Fruit fly (Drosophila melanogaster): Measurements from ENCODE around the gene Rga.
A peak's percentile ranks its signal among the peaks of the same experiment; 100 is the strongest.

The Rga gene

DNA sequence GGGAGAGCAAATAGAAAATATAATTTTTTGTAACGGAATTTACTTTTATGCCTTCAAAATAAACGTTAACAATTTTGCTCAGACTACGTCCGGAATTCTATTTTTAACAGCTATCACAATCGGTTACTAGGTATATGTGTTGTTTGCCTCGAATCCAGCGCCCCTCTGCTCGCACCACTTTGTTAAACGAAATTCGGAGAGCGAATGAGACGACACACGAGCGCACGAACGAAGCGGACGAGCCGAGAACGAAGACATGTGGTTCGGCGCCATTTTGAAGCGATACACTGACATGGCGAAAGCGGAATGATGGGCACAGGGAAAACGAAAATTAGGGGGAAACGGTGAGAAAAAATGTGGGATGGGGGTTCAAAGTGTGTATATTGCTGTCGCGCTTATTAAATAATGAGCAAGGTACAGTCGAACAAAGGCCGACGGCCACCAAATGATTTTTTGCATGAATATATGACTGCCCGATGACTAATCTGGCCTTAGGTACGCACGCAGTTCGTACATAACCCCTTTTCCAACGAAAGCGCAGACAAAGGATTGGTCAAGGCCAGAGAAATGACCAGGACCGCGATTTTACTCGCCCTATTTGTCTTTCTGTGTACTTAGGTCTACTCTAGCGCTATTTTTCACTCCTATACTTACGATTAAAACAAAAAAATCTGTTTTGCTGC is 12.4 kb downstream of the Rga start (continued):
- TF ChIP-seq crol (GFP tag; IDR thresholded peaks at IDR 0.05): no peak
- peak; percentile 77 for TF ChIP-seq CG13894 (tag; optimal IDR thresholded peaks at IDR 0.05)
- TF ChIP-seq Fer1 (GFP tag; optimal IDR thresholded peaks at IDR 0.05): peak; percentile 42
- peak; percentile 16; the same call in 1 of the 2 replicates for TF ChIP-seq onecut (GFP tag; IDR thresholded peaks at IDR 0.05)
- TF ChIP-seq cwo (GFP tag; optimal IDR thresholded peaks at IDR 0.05): peak; percentile 48
- no peak for TF ChIP-seq CG15011 (GFP tag; optimal IDR thresholded peaks at IDR 0.05)
- TF ChIP-seq Asciz (GFP tag; optimal IDR thresholded peaks at IDR 0.05): no peak
- TF ChIP-seq CG12391 (tag; optimal IDR thresholded peaks at IDR 0.05): peak; percentile 22
- TF ChIP-seq CG3407 (GFP tag; optimal IDR thresholded peaks at IDR 0.05): no peak

DNA sequence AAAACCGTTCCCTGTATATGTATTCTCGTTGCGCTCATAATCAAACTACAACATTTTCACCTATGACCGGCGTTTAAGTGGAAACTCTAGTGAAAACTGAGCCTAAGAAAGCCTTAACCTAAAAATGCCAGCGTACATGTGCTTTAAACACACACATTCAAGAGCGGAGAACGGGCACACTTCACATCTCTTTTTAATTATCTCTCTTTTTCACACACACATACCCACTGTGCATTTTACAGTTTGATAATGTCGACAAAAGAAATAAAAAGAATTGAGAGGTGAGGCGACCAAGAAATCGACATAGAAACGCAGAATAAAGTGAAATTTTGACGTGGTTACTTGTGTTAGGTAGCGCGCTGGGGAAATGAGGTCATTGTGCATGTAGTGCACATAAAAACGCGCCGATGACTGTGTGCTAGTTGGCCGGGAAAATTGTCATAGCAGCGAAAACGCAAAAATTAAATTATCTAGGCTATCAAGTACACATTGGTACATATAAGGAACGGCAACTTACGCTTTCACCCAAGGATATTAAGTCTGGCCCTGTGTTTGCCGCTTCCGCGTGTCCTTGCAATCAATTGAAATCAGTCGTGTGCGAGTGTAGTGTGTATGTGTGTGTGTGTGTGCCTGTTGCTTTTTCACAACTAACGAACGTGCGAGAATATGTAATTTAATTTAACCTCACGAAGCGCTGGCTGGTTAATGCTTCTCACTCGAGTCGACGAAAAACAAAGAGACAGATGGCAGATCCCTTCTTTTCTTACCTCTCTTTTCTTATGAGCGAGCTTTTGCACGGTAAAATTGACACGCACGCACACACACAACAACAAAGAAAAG is 13.2 kb downstream of the Rga start:
- no peak for TF ChIP-seq CG7745 (tag; optimal IDR thresholded peaks at IDR 0.05)
- no peak for TF ChIP-seq CG3281 (GFP tag; optimal IDR thresholded peaks at IDR 0.05)
- no peak for TF ChIP-seq sc (optimal IDR thresholded peaks at IDR 0.05)
- TF ChIP-seq sc (GFP tag; optimal IDR thresholded peaks at IDR 0.05): no peak
- peak; percentile 43 for TF ChIP-seq CG4282 (GFP tag; optimal IDR thresholded peaks at IDR 0.05)
- TF ChIP-seq cas (GFP tag; IDR thresholded peaks at IDR 0.05): no peak
- TF ChIP-seq CG11398 (GFP tag; optimal IDR thresholded peaks at IDR 0.05): no peak
- TF ChIP-seq dm (GFP tag; optimal IDR thresholded peaks at IDR 0.05): peak; percentile 98
- no peak for TF ChIP-seq eve (GFP tag; optimal IDR thresholded peaks at IDR 0.05)
- peak; percentile 8 for TF ChIP-seq twi (tag; optimal IDR thresholded peaks at IDR 0.05)
- no peak for TF ChIP-seq caup (GFP tag; optimal IDR thresholded peaks at IDR 0.05; ENCODE audit: severe bottlenecking)
- peak; percentile 70 for TF ChIP-seq Med (GFP tag)
- peak; percentile 86 for TF ChIP-seq scrt (GFP tag; optimal IDR thresholded peaks at IDR 0.05)
- no peak for TF ChIP-seq CG1233 (GFP tag; optimal IDR thresholded peaks at IDR 0.05)
- TF ChIP-seq CG8089 (GFP tag; optimal IDR thresholded peaks at IDR 0.05): no peak
- TF ChIP-seq CG9215 (GFP tag; IDR thresholded peaks at IDR 0.05): no peak
- no peak for TF ChIP-seq Hr51 (GFP tag; optimal IDR thresholded peaks at IDR 0.05)
- no peak for TF ChIP-seq CG3847 (GFP tag; IDR thresholded peaks at IDR 0.05)
- no peak for TF ChIP-seq Eip74EF (GFP tag; optimal IDR thresholded peaks at IDR 0.05)
- no peak for TF ChIP-seq jumu (GFP tag; optimal IDR thresholded peaks at IDR 0.05)
- no peak for TF ChIP-seq zf30C (GFP tag; optimal IDR thresholded peaks at IDR 0.05)
- no peak for TF ChIP-seq CG5953 (GFP tag; IDR thresholded peaks at IDR 0.05)
- peak; percentile 58 for TF ChIP-seq gfzf (GFP tag; optimal IDR thresholded peaks at IDR 0.05)
- TF ChIP-seq CG10462 (GFP tag; optimal IDR thresholded peaks at IDR 0.05): no peak
- TF ChIP-seq Trl (optimal IDR thresholded peaks at IDR 0.05): peak in 1 of 2 experiments; percentile 33
- no peak for TF ChIP-seq Trl (GFP tag; optimal IDR thresholded peaks at IDR 0.05)
- peak; percentile 97 for TF ChIP-seq bigmax (GFP tag; optimal IDR thresholded peaks at IDR 0.05)
- no peak for TF ChIP-seq seq (GFP tag; IDR thresholded peaks at IDR 0.05)
- no peak for TF ChIP-seq CG11504 (tag; optimal IDR thresholded peaks at IDR 0.05)
- peak; percentile 9 for TF ChIP-seq CG17359 (tag; optimal IDR thresholded peaks at IDR 0.05)
- TF ChIP-seq Vsx1 (GFP tag; optimal IDR thresholded peaks at IDR 0.05): no peak
- peak; percentile 27 for TF ChIP-seq CG2712 (tag; optimal IDR thresholded peaks at IDR 0.05)
- TF ChIP-seq CG1603 (tag; optimal IDR thresholded peaks at IDR 0.05): peak; percentile 22
- peak; percentile 10 for TF ChIP-seq lilli (GFP tag; optimal IDR thresholded peaks at IDR 0.05)
- peak; percentile 62 for TF ChIP-seq CG9797 (GFP tag; optimal IDR thresholded peaks at IDR 0.05)
- no peak for TF ChIP-seq kah (GFP tag; optimal IDR thresholded peaks at IDR 0.05)
- TF ChIP-seq pfk (GFP tag; optimal IDR thresholded peaks at IDR 0.05): peak; percentile 3
- TF ChIP-seq stwl (tag; optimal IDR thresholded peaks at IDR 0.05): peak; percentile 21

Data from whole organism, embryonic.